Fruit fly (Drosophila melanogaster) whole organism, larva: Measurements from ENCODE around the gene Srg3.

Source experiments
- noc ChIP-seq: fragments of 200-800 bp; sonication (Bioruptor generic); optimal IDR thresholded peaks from 3 replicates; lab custom pipeline; 2019; ENCODE audit warnings: missing biosample characterization, mild to moderate bottlenecking, missing genetic modification characterization, moderate library complexity

The Srg3 gene

dm6 chr3L:9490432-9490831, 47.4 kb downstream of the Srg3 start:
- no peak for TF ChIP-seq noc

- no peak for TF ChIP-seq noc
Observed at dm6 chr3L:9491331-9491730, 48.3 kb downstream of the Srg3 start.

dm6 chr3L:9492115-9492514, 49.1 kb downstream of the Srg3 start, which contains the start of gene CG32037:
Gene CG32037, minus strand, starts transcription at chr3L:9492215.
- no peak for TF ChIP-seq noc
